In the genomic region with DNA sequence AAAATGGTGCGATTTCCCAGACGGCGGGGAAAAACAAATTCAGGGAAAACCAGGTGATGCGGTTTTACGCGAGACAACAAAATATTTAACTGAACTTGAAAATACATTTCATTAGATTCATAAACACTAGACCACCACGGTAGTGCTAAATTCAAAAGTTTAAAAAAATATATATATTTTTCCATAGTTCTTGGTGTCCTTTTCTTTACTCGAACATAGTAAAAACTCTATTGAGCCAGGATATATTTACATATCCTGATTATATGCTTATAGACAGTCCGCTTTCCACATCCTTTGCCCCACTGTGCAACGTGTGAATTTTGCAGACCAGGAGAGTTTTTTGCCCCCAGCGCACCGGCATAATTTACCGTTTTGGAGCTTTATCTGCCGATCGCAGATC, we compare ENCODE assay signal across 2 fruit fly cellular contexts.
TF ChIP-seq lines count a peak whose summit lies in the region.

No protein-coding gene starts in this region.

TF ChIP-seq in whole organism, embryonic, 481 proteins besides CTCF, POLR2A, EP300 and RAD21 (continued from another document and continues in another):
- TF ChIP-seq CG8359 (GFP tag; optimal IDR thresholded peaks at IDR 0.05; lab: Kevin White, UChicago; ENCODE audit: borderline replicate concordance) (no peak), CG6854 (GFP tag; optimal IDR thresholded peaks at IDR 0.05; lab: Kevin White, UChicago) (no peak), tup (GFP tag; optimal IDR thresholded peaks at IDR 0.05; lab: Kevin White, UChicago) (no peak), Sox100B (GFP tag; optimal IDR thresholded peaks at IDR 0.05; lab: Kevin White, UChicago) (no peak), MESR4 (GFP tag; optimal IDR thresholded peaks at IDR 0.05; lab: Kevin White, UChicago) (no peak), CG3847 (GFP tag; IDR thresholded peaks at IDR 0.05; lab: Robert Waterston, UW) (no peak), Dll (GFP tag; IDR thresholded peaks at IDR 0.05; lab: Robert Waterston, UW; ENCODE audit: partially characterized antibody) (no peak), CG3281 (GFP tag; optimal IDR thresholded peaks at IDR 0.05; lab: Kevin White, UChicago) (no peak), az2 (GFP tag; optimal IDR thresholded peaks at IDR 0.05; lab: Kevin White, UChicago) (peak; percentile 19), CG8290 (GFP tag; optimal IDR thresholded peaks at IDR 0.05; lab: Kevin White, UChicago) (no peak), CG8290 (tag; optimal IDR thresholded peaks at IDR 0.05; lab: Kevin White, UChicago) (no peak), mam (GFP tag; optimal IDR thresholded peaks at IDR 0.05; lab: Kevin White, UChicago) (no peak), CG9215 (GFP tag; IDR thresholded peaks at IDR 0.05; lab: Robert Waterston, UW) (no peak), BtbVII (GFP tag; optimal IDR thresholded peaks at IDR 0.05; lab: Kevin White, UChicago) (no peak), dmrt11E (tag; optimal IDR thresholded peaks at IDR 0.05; lab: Kevin White, UChicago) (peak; percentile 1), Bgb (GFP tag; IDR thresholded peaks at IDR 0.05; lab: Robert Waterston, UW; ENCODE audit: partially characterized antibody) (no peak), emc (GFP tag; optimal IDR thresholded peaks at IDR 0.05; lab: Kevin White, UChicago) (no peak), Oli (tag; optimal IDR thresholded peaks at IDR 0.05; lab: Kevin White, UChicago) (peak; percentile 38), Awh (GFP tag; IDR thresholded peaks at IDR 0.05; lab: Robert Waterston, UW) (no peak), CG15479 (GFP tag; optimal IDR thresholded peaks at IDR 0.05; lab: Kevin White, UChicago) (no peak), Drgx (GFP tag; IDR thresholded peaks at IDR 0.05; lab: Robert Waterston, UW) (peak; percentile 55; the same call in 1 of the 2 replicates), CG18011 (GFP tag; optimal IDR thresholded peaks at IDR 0.05; lab: Kevin White, UChicago) (no peak), lbe (GFP tag; optimal IDR thresholded peaks at IDR 0.05; lab: Kevin White, UChicago) (no peak), CG1832 (GFP tag; optimal IDR thresholded peaks at IDR 0.05; lab: Kevin White, UChicago) (no peak), CG11247 (GFP tag; IDR thresholded peaks at IDR 0.05; lab: Robert Waterston, UW) (no peak), CG18764 (GFP tag; optimal IDR thresholded peaks at IDR 0.05; lab: Kevin White, UChicago) (no peak), CG10654 (GFP tag; optimal IDR thresholded peaks at IDR 0.05; lab: Kevin White, UChicago) (no peak), Atf6 (GFP tag; IDR thresholded peaks at IDR 0.05; lab: Robert Waterston, UW) (no peak), CG10267 (tag; optimal IDR thresholded peaks at IDR 0.05; lab: Kevin White, UChicago) (no peak), zf30C (GFP tag; optimal IDR thresholded peaks at IDR 0.05; lab: Kevin White, UChicago) (no peak), nau (GFP tag; optimal IDR thresholded peaks at IDR 0.05; lab: Kevin White, UChicago) (no peak), CG17328 (GFP tag; IDR thresholded peaks at IDR 0.05; lab: Robert Waterston, UW) (peak; percentile 37; the same call in 1 of the 2 replicates), CG4282 (GFP tag; optimal IDR thresholded peaks at IDR 0.05; lab: Kevin White, UChicago) (no peak), CG8765 (GFP tag; IDR thresholded peaks at IDR 0.05; lab: Robert Waterston, UW) (no peak), grau (tag; optimal IDR thresholded peaks at IDR 0.05; lab: Kevin White, UChicago) (peak; percentile 24), slbo (GFP tag; IDR thresholded peaks at IDR 0.05; lab: Robert Waterston, UW) (0 out of 2 replicates have a peak, but pooled peaks have one; percentile 15), Vsx1 (GFP tag; optimal IDR thresholded peaks at IDR 0.05; lab: Kevin White, UChicago) (no peak), Camta (GFP tag; optimal IDR thresholded peaks at IDR 0.05; lab: Kevin White, UChicago) (no peak), CG7839 (tag; optimal IDR thresholded peaks at IDR 0.05; lab: Kevin White, UChicago) (peak; percentile 33), CG16779 (GFP tag; IDR thresholded peaks at IDR 0.05; lab: Robert Waterston, UW) (no peak), trem (tag; optimal IDR thresholded peaks at IDR 0.05; lab: Kevin White, UChicago) (no peak), jing (GFP tag; optimal IDR thresholded peaks at IDR 0.05; lab: Kevin White, UChicago) (no peak), CG12236 (GFP tag; optimal IDR thresholded peaks at IDR 0.05; lab: Kevin White, UChicago) (no peak), CG34422 (GFP tag; IDR thresholded peaks at IDR 0.05; lab: Robert Waterston, UW) (no peak), Elba2 (GFP tag; optimal IDR thresholded peaks at IDR 0.05; lab: Kevin White, UChicago) (no peak), GATAe (GFP tag; conservative IDR thresholded peaks at IDR 0.05; lab: Robert Waterston, UW) (no peak), CG17186 (GFP tag; optimal IDR thresholded peaks at IDR 0.05; lab: Kevin White, UChicago) (no peak), dati (GFP tag; IDR thresholded peaks at IDR 0.05; lab: Robert Waterston, UW) (no peak), CG4360 (GFP tag; IDR thresholded peaks at IDR 0.05; lab: Robert Waterston, UW) (no peak), CG9876 (GFP tag; optimal IDR thresholded peaks at IDR 0.05; lab: Kevin White, UChicago) (no peak), CG15696 (tag; optimal IDR thresholded peaks at IDR 0.05; lab: Kevin White, UChicago) (no peak), CG10209 (GFP tag; optimal IDR thresholded peaks at IDR 0.05; lab: Kevin White, UChicago) (peak; percentile 10), ftz-f1 (GFP tag; optimal IDR thresholded peaks at IDR 0.05; lab: Kevin White, UChicago) (no peak), Stat92E (GFP tag; optimal IDR thresholded peaks at IDR 0.05; lab: Kevin White, UChicago) (no peak), onecut (GFP tag; IDR thresholded peaks at IDR 0.05; lab: Robert Waterston, UW) (no peak), D19B (GFP tag; optimal IDR thresholded peaks at IDR 0.05; lab: Kevin White, UChicago) (no peak), CG11560 (tag; IDR thresholded peaks at IDR 0.05; lab: Robert Waterston, UW) (no peak), D19A (tag; optimal IDR thresholded peaks at IDR 0.05; lab: Kevin White, UChicago) (peak; percentile 21), H15 (GFP tag; IDR thresholded peaks at IDR 0.05; lab: Robert Waterston, UW) (no peak), Meics (GFP tag; optimal IDR thresholded peaks at IDR 0.05; lab: Kevin White, UChicago) (no peak), ci (GFP tag; IDR thresholded peaks at IDR 0.05; lab: Robert Waterston, UW) (no peak), CG1529 (GFP tag; optimal IDR thresholded peaks at IDR 0.05; lab: Kevin White, UChicago) (no peak), nom (GFP tag; optimal IDR thresholded peaks at IDR 0.05; lab: Kevin White, UChicago) (no peak), unc-4 (GFP tag; IDR thresholded peaks at IDR 0.05; lab: Robert Waterston, UW; ENCODE audit: partially characterized antibody) (no peak), sc (optimal IDR thresholded peaks at IDR 0.05; lab: Kevin White, UChicago) (no peak), sc (GFP tag; optimal IDR thresholded peaks at IDR 0.05; lab: Kevin White, UChicago) (no peak)

TF ChIP-seq in whole organism, prepupa, 60 proteins besides CTCF, POLR2A, EP300 and RAD21 (continued from another document):
- TF ChIP-seq dac (GFP tag; optimal IDR thresholded peaks at IDR 0.05; lab: Kevin White, UChicago) (peak; percentile 67), CG1621 (tag; optimal IDR thresholded peaks at IDR 0.05; lab: Kevin White, UChicago) (no peak), Sox102F (GFP tag; optimal IDR thresholded peaks at IDR 0.05; lab: Kevin White, UChicago) (peak; percentile 72), OdsH (GFP tag; optimal IDR thresholded peaks at IDR 0.05; lab: Kevin White, UChicago) (peak; percentile 75), CG3032 (tag; optimal IDR thresholded peaks at IDR 0.05; lab: Kevin White, UChicago) (peak; percentile 14), Gug (GFP tag; IDR thresholded peaks at IDR 0.05; lab: Robert Waterston, UW) (peak; percentile 50; the same call in 1 of the 2 replicates), acj6 (GFP tag; optimal IDR thresholded peaks at IDR 0.05; lab: Kevin White, UChicago) (peak; percentile 65), CG6792 (GFP tag; optimal IDR thresholded peaks at IDR 0.05; lab: Kevin White, UChicago) (peak; percentile 57), fkh (GFP tag; optimal IDR thresholded peaks at IDR 0.05; lab: Kevin White, UChicago) (no peak), CG6163 (GFP tag; IDR thresholded peaks at IDR 0.05; lab: Robert Waterston, UW) (peak; percentile 51; the same call in 2 of the 3 replicates), eg (GFP tag; IDR thresholded peaks at IDR 0.05; lab: Robert Waterston, UW) (peak; percentile 60; the same call in 2 of the 3 replicates), Eip75B (GFP tag; optimal IDR thresholded peaks at IDR 0.05; lab: Kevin White, UChicago) (peak; percentile 52), CG11762 (GFP tag; optimal IDR thresholded peaks at IDR 0.05; lab: Kevin White, UChicago; ENCODE audit: insufficient read depth) (peak; percentile 65), Ets21C (GFP tag; optimal IDR thresholded peaks at IDR 0.05; lab: Kevin White, UChicago) (peak; percentile 53), achi (GFP tag; optimal IDR thresholded peaks at IDR 0.05; lab: Kevin White, UChicago) (peak; percentile 80), lz (GFP tag; optimal IDR thresholded peaks at IDR 0.05; lab: Kevin White, UChicago) (peak; percentile 73), CG9139 (GFP tag; optimal IDR thresholded peaks at IDR 0.05; lab: Kevin White, UChicago) (no peak), CG8119 (GFP tag; IDR thresholded peaks at IDR 0.05; lab: Robert Waterston, UW) (peak; percentile 89), fd85E (GFP tag; optimal IDR thresholded peaks at IDR 0.05; lab: Kevin White, UChicago) (no peak), Hr38 (GFP tag; optimal IDR thresholded peaks at IDR 0.05; lab: Kevin White, UChicago) (no peak), CG11902 (GFP tag; optimal IDR thresholded peaks at IDR 0.05; lab: Kevin White, UChicago) (peak; percentile 32), cyc (GFP tag; optimal IDR thresholded peaks at IDR 0.05; lab: Kevin White, UChicago) (peak; percentile 57), Sox15 (GFP tag; optimal IDR thresholded peaks at IDR 0.05; lab: Kevin White, UChicago) (peak; percentile 43), pdm3 (GFP tag; optimal IDR thresholded peaks at IDR 0.05; lab: Kevin White, UChicago) (peak; percentile 71), CG3919 (GFP tag; optimal IDR thresholded peaks at IDR 0.05; lab: Kevin White, UChicago) (peak; percentile 65), svp (GFP tag; lab: Kevin White, UChicago) (peak; percentile 90), topi (GFP tag; optimal IDR thresholded peaks at IDR 0.05; lab: Kevin White, UChicago) (peak; percentile 77), CG32006 (GFP tag; optimal IDR thresholded peaks at IDR 0.05; lab: Kevin White, UChicago) (peak; percentile 90), Ets96B (tag; optimal IDR thresholded peaks at IDR 0.05; lab: Kevin White, UChicago) (no peak), CG31627 (GFP tag; optimal IDR thresholded peaks at IDR 0.05; lab: Kevin White, UChicago) (peak; percentile 67), CG16779 (tag; optimal IDR thresholded peaks at IDR 0.05; lab: Kevin White, UChicago) (peak; percentile 14), spab (GFP tag; optimal IDR thresholded peaks at IDR 0.05; lab: Kevin White, UChicago) (peak; percentile 34), CG4318 (GFP tag; optimal IDR thresholded peaks at IDR 0.05; lab: Kevin White, UChicago) (peak; percentile 78), CG8319 (GFP tag; optimal IDR thresholded peaks at IDR 0.05; lab: Kevin White, UChicago) (peak; percentile 16), Hr4 (GFP tag; optimal IDR thresholded peaks at IDR 0.05; lab: Kevin White, UChicago) (peak; percentile 77), CG10669 (GFP tag; optimal IDR thresholded peaks at IDR 0.05; lab: Kevin White, UChicago) (peak; percentile 33), CG6854 (GFP tag; optimal IDR thresholded peaks at IDR 0.05; lab: Kevin White, UChicago) (no peak), Lpt (GFP tag; optimal IDR thresholded peaks at IDR 0.05; lab: Kevin White, UChicago) (peak; percentile 63), CG7368 (GFP tag; optimal IDR thresholded peaks at IDR 0.05; lab: Kevin White, UChicago) (peak; percentile 4)
